Worm (Caenorhabditis elegans): Measurements from ENCODE around the gene H25K10.2.

DNA sequence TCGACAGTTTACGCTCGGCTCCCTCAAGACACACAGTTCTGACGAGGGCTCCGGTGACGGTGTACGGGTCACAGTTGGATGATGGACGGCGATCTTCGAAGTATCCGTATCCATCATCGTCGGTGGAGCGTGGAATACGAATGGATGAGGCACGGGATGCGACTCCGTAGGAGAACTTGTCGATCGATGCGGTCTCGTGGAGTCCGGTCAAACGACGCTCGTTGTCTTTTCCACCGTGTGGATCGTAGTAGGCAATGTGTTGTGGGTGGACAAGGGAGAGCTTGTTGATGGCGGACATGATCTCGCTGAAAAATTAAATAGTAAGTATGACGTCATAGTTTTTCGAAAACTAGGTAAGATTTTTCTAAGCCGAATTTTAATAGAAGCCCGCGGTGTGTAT, 42.9 kb downstream of the H25K10.2 start:
- TF ChIP-seq mdl-1 (tag; optimal IDR thresholded peaks at IDR 0.05) = no peak
- TF ChIP-seq nhr-6 (tag; optimal IDR thresholded peaks at IDR 0.05) = no peak
- no peak for TF ChIP-seq elt-3 (tag; optimal IDR thresholded peaks at IDR 0.05)
- TF ChIP-seq nhr-23 (tag; optimal IDR thresholded peaks at IDR 0.05) = no peak
- no peak for TF ChIP-seq nhr-12 (tag; optimal IDR thresholded peaks at IDR 0.05)
- no peak for TF ChIP-seq elt-1 (tag; optimal IDR thresholded peaks at IDR 0.05)
